Worm (Caenorhabditis elegans): ENCODE data around the gene W02B12.11.
A peak's percentile ranks its signal among the peaks of the same experiment; 100 is the strongest.
"Not testable (repeated sequence)": the region's sequence is repeated elsewhere in the genome, so short reads cannot be mapped to it uniquely, and the experiment has no call there.

W02B12.11 gene

ce11 chrII:11440265-11440664 is 33.4 kb upstream of the W02B12.11 start, which contains the start of gene VW02B12L.2 (continued):
- TF ChIP-seq nhr-10 (tag; optimal IDR thresholded peaks at IDR 0.05) (no peak), dmd-4 (tag; optimal IDR thresholded peaks at IDR 0.05) (no peak), fos-1 (tag; optimal IDR thresholded peaks at IDR 0.05) (no peak), ZK546.5 (tag; optimal IDR thresholded peaks at IDR 0.05) (no peak), ama-1 (optimal IDR thresholded peaks at IDR 0.05) (no peak), elt-1 (tag; optimal IDR thresholded peaks at IDR 0.05) (no peak), nhr-25 (tag; optimal IDR thresholded peaks at IDR 0.05) (no peak), lin-13 (GFP tag; optimal IDR thresholded peaks at IDR 0.05) (peak; percentile 22), nhr-12 (tag; optimal IDR thresholded peaks at IDR 0.05) (no peak), nhr-77 (tag; optimal IDR thresholded peaks at IDR 0.05) (no peak), blmp-1 (tag; optimal IDR thresholded peaks at IDR 0.05; ENCODE audit: insufficient read depth) (peak; percentile 8), zag-1 (tag; optimal IDR thresholded peaks at IDR 0.05) (no peak), alr-1 (tag; optimal IDR thresholded peaks at IDR 0.05) (no peak), nhr-11 (tag; optimal IDR thresholded peaks at IDR 0.05) (no peak), lsy-2 (tag; optimal IDR thresholded peaks at IDR 0.05) (peak; percentile 34 to 72)

- not testable (repeated sequence) for TF ChIP-seq ceh-16, nhr-23, fos-1 (tag; optimal IDR thresholded peaks at IDR 0.05)
Observed at ce11 chrII:11442425-11442824, 31.2 kb upstream of the W02B12.11 start, which contains the start of gene ebp-2. ebp-2 (plus strand) TSS chrII:11442725.

ce11 chrII:11443128-11443527 is 30.5 kb upstream of the W02B12.11 start:
- TF ChIP-seq ceh-82 (tag; optimal IDR thresholded peaks at IDR 0.05), result no peak
- TF ChIP-seq nhr-21 (tag; optimal IDR thresholded peaks at IDR 0.05), result no peak
- TF ChIP-seq lin-11 (tag; optimal IDR thresholded peaks at IDR 0.05), result no peak
- TF ChIP-seq sem-4 (tag; optimal IDR thresholded peaks at IDR 0.05), result no peak
- no peak for TF ChIP-seq unc-62 (GFP tag; optimal IDR thresholded peaks at IDR 0.05)
- no peak for TF ChIP-seq nhr-12 (tag; optimal IDR thresholded peaks at IDR 0.05)
- TF ChIP-seq egl-27 (tag; optimal IDR thresholded peaks at IDR 0.05), result no peak
- TF ChIP-seq mbf-1 (tag; optimal IDR thresholded peaks at IDR 0.05), result no peak
- TF ChIP-seq peb-1 (tag; optimal IDR thresholded peaks at IDR 0.05), result no peak
- no peak for TF ChIP-seq ceh-16 (tag; optimal IDR thresholded peaks at IDR 0.05)
- no peak for TF ChIP-seq nhr-129 (tag; optimal IDR thresholded peaks at IDR 0.05)

ce11 chrII:11443862-11444261 is 29.8 kb upstream of the W02B12.11 start, which contains the start of gene adbp-1:
adbp-1 (plus strand) TSS chrII:11444162.
- TF ChIP-seq zag-1 (tag; optimal IDR thresholded peaks at IDR 0.05) (no peak), unc-55 (GFP tag; optimal IDR thresholded peaks at IDR 0.05) (no peak), sem-4 (tag; optimal IDR thresholded peaks at IDR 0.05) (no peak), lin-13 (GFP tag; optimal IDR thresholded peaks at IDR 0.05) (no peak), ztf-4 (tag; optimal IDR thresholded peaks at IDR 0.05) (no peak), ZK546.5 (tag; optimal IDR thresholded peaks at IDR 0.05) (no peak), peb-1 (tag; optimal IDR thresholded peaks at IDR 0.05) (no peak), R02D3.7 (tag; optimal IDR thresholded peaks at IDR 0.05) (no peak), nhr-6 (tag; optimal IDR thresholded peaks at IDR 0.05) (no peak), mdl-1 (tag; optimal IDR thresholded peaks at IDR 0.05) (no peak), nhr-12 (tag; optimal IDR thresholded peaks at IDR 0.05) (no peak), Y55F3AM.14 (GFP tag; optimal IDR thresholded peaks at IDR 0.05) (no peak), sma-9 (GFP tag; optimal IDR thresholded peaks at IDR 0.05) (no peak), sma-9 (tag; optimal IDR thresholded peaks at IDR 0.05) (no peak), nhr-21 (tag; optimal IDR thresholded peaks at IDR 0.05) (no peak), lsy-2 (tag; optimal IDR thresholded peaks at IDR 0.05) (no peak), skn-1 (tag; optimal IDR thresholded peaks at IDR 0.05) (no peak), elt-3 (tag; optimal IDR thresholded peaks at IDR 0.05) (no peak)

- no peak for TF ChIP-seq ztf-1 (GFP tag; conservative IDR thresholded peaks at IDR 0.05)
- TF ChIP-seq zag-1 (tag; optimal IDR thresholded peaks at IDR 0.05), result no peak
- no peak for TF ChIP-seq mdl-1 (tag; optimal IDR thresholded peaks at IDR 0.05)
- no peak for TF ChIP-seq nhr-6 (tag; optimal IDR thresholded peaks at IDR 0.05)
- TF ChIP-seq dmd-4 (tag; optimal IDR thresholded peaks at IDR 0.05), result no peak
- no peak for TF ChIP-seq F13H6.1 (tag; optimal IDR thresholded peaks at IDR 0.05)
- no peak for TF ChIP-seq nhr-21 (tag; optimal IDR thresholded peaks at IDR 0.05)
- no peak for TF ChIP-seq nhr-10 (tag; optimal IDR thresholded peaks at IDR 0.05)
- TF ChIP-seq snpc-4 (tag; optimal IDR thresholded peaks at IDR 0.05), result no peak
- no peak for TF ChIP-seq egl-27 (tag; optimal IDR thresholded peaks at IDR 0.05)
- no peak for TF ChIP-seq nhr-129 (tag; optimal IDR thresholded peaks at IDR 0.05)
- no peak for TF ChIP-seq mbf-1 (tag; optimal IDR thresholded peaks at IDR 0.05)
- no peak for TF ChIP-seq ceh-82 (tag; optimal IDR thresholded peaks at IDR 0.05)
- TF ChIP-seq ZK546.5 (tag; optimal IDR thresholded peaks at IDR 0.05), result no peak
- no peak for TF ChIP-seq gmeb-1 (tag; optimal IDR thresholded peaks at IDR 0.05)
- TF ChIP-seq unc-39 (tag; optimal IDR thresholded peaks at IDR 0.05), result no peak
- no peak for TF ChIP-seq alr-1 (tag; optimal IDR thresholded peaks at IDR 0.05)
- no peak for TF ChIP-seq ztf-4 (tag; optimal IDR thresholded peaks at IDR 0.05)
- no peak for TF ChIP-seq elt-3 (tag; optimal IDR thresholded peaks at IDR 0.05)
- TF ChIP-seq unc-55 (GFP tag; optimal IDR thresholded peaks at IDR 0.05), result no peak
Observed at ce11 chrII:11444973-11445372, 28.7 kb upstream of the W02B12.11 start, which contains the start of gene W02B12.13. W02B12.13 (plus strand) TSS chrII:11445273.

All from whole organism, L2 larva.